Worm (Caenorhabditis elegans): Measurements from ENCODE around the gene smf-3.

Gene smf-3

DNA sequence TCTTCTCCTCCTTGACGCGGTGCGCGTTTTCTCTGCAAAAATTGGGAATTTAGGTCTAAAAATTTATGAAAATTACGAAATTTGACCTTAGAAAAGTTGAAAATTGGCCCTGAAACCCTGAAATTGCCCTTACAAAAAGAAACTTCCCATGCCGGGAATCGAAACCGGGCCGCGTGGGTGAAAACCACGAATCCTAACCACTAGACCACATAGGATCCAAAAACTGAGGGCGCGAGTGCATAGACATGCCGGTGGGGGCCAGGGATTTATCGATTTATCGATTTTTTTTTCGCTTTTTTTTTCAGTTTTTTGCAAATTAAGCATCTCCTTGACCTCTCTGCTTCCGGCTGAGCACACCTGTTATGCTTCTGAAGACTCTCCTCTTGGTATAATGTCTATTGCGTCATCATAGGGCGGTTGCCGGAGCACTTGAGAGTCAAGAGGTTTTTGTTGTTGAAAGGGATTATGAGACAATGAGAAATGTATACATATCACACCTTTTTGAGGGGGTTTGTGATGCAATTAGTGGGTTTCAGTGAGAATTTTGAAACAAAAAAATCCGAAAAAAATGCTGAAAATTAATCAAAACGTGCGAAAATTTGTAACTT lies 21.1 kb downstream of the smf-3 start (continued):
- no peak for TF ChIP-seq hrde-1 (tag; optimal IDR thresholded peaks at IDR 0.05; ENCODE audit: borderline replicate concordance)
- TF ChIP-seq F55B11.4 (tag; optimal IDR thresholded peaks at IDR 0.05; ENCODE audit: borderline replicate concordance, insufficient read depth), result no peak
- TF ChIP-seq somi-1 (GFP tag; optimal IDR thresholded peaks at IDR 0.05), result no peak
- TF ChIP-seq sdz-38 (tag; optimal IDR thresholded peaks at IDR 0.05), result no peak
- TF ChIP-seq ceh-27 (GFP tag; optimal IDR thresholded peaks at IDR 0.05), result no peak
- peak; percentile 43; the same call in 1 of the 2 replicates for TF ChIP-seq D2030.7 (GFP tag; IDR thresholded peaks at IDR 0.05)
- peak; percentile 36; the same call in 1 of the 2 replicates for TF ChIP-seq ceh-91 (GFP tag; IDR thresholded peaks at IDR 0.05)
- TF ChIP-seq nhr-179 (tag; optimal IDR thresholded peaks at IDR 0.05), result no peak
- TF ChIP-seq ZK185.1 (tag; optimal IDR thresholded peaks at IDR 0.05; ENCODE audit: poor library complexity, severe bottlenecking), result no peak
- peak; percentile 21 for TF ChIP-seq fkh-3 (tag; optimal IDR thresholded peaks at IDR 0.05)
- 0 out of 2 replicates have a peak, but pooled peaks have one; percentile 67 for TF ChIP-seq ceh-40 (GFP tag; IDR thresholded peaks at IDR 0.05)
- peak; percentile 30; the same call in 1 of the 2 replicates for TF ChIP-seq let-526 (GFP tag; IDR thresholded peaks at IDR 0.05)
- TF ChIP-seq snpc-4 (GFP tag; optimal IDR thresholded peaks at IDR 0.05), result no peak
- TF ChIP-seq snpc-4 (tag; optimal IDR thresholded peaks at IDR 0.05), result peak in 3 of 4 experiments; percentile 9 to 54 (median 10)
- peak; percentile 24 for TF ChIP-seq lsy-27 (tag; optimal IDR thresholded peaks at IDR 0.05; ENCODE audit: borderline replicate concordance, insufficient read depth)
- TF ChIP-seq die-1 (tag; optimal IDR thresholded peaks at IDR 0.05), result peak; percentile 57
- peak; percentile 87 for TF ChIP-seq ztf-18 (tag; optimal IDR thresholded peaks at IDR 0.05)
- TF ChIP-seq F33H1.4 (GFP tag; IDR thresholded peaks at IDR 0.05), result no peak
- TF ChIP-seq madf-3 (GFP tag; IDR thresholded peaks at IDR 0.05), result 0 out of 2 replicates have a peak, but pooled peaks have one; percentile 17
- peak; percentile 58; the same call in 1 of the 2 replicates for TF ChIP-seq egl-44 (GFP tag; IDR thresholded peaks at IDR 0.05)
- peak; percentile 65 for TF ChIP-seq ekl-4 (GFP tag; IDR thresholded peaks at IDR 0.05)
- no peak for TF ChIP-seq K12H6.12 (tag; optimal IDR thresholded peaks at IDR 0.05)
- no peak for TF ChIP-seq K11D2.4 (GFP tag; IDR thresholded peaks at IDR 0.05)
- no peak for TF ChIP-seq tbx-9 (tag; optimal IDR thresholded peaks at IDR 0.05; ENCODE audit: borderline replicate concordance)
- no peak for TF ChIP-seq mes-4 (tag; optimal IDR thresholded peaks at IDR 0.05)
- no peak for TF ChIP-seq B0035.1 (tag; optimal IDR thresholded peaks at IDR 0.05)
- peak; percentile 15 for TF ChIP-seq ztf-26 (tag; optimal IDR thresholded peaks at IDR 0.05)
- no peak for TF ChIP-seq ama-1 (optimal IDR thresholded peaks at IDR 0.05)
- peak in 1 of 2 experiments; percentile 70 for TF ChIP-seq ama-1 (GFP tag; optimal IDR thresholded peaks at IDR 0.05)
- peak; percentile 71 for TF ChIP-seq mcd-1 (GFP tag; IDR thresholded peaks at IDR 0.05)
- TF ChIP-seq bed-1 (GFP tag; IDR thresholded peaks at IDR 0.05), result no peak
- TF ChIP-seq F39B2.1 (GFP tag; IDR thresholded peaks at IDR 0.05), result no peak
- TF ChIP-seq nhr-27 (tag; optimal IDR thresholded peaks at IDR 0.05), result no peak
- TF ChIP-seq rpc-1 (optimal IDR thresholded peaks at IDR 0.05), result peak; percentile 81
- peak; percentile 77 for TF ChIP-seq rpc-1 (tag; optimal IDR thresholded peaks at IDR 0.05)
- no peak for TF ChIP-seq C17E4.6 (GFP tag; IDR thresholded peaks at IDR 0.05)
- TF ChIP-seq madf-6 (GFP tag; IDR thresholded peaks at IDR 0.05), result peak; percentile 61
- TF ChIP-seq nfya-1 (tag; optimal IDR thresholded peaks at IDR 0.05; ENCODE audit: borderline replicate concordance, insufficient read depth), result no peak
- peak; percentile 17 for TF ChIP-seq nhr-90 (tag; optimal IDR thresholded peaks at IDR 0.05)
- 0 out of 2 replicates have a peak, but pooled peaks have one; percentile 8 for TF ChIP-seq pbrm-1 (GFP tag; IDR thresholded peaks at IDR 0.05)
- peak; percentile 23 for TF ChIP-seq tlf-1 (GFP tag; optimal IDR thresholded peaks at IDR 0.05)
- TF ChIP-seq Y79H2A.3 (GFP tag; conservative IDR thresholded peaks at IDR 0.05), result no peak
